Worm (Caenorhabditis elegans): ENCODE data around the gene dnj-5.

DNA sequence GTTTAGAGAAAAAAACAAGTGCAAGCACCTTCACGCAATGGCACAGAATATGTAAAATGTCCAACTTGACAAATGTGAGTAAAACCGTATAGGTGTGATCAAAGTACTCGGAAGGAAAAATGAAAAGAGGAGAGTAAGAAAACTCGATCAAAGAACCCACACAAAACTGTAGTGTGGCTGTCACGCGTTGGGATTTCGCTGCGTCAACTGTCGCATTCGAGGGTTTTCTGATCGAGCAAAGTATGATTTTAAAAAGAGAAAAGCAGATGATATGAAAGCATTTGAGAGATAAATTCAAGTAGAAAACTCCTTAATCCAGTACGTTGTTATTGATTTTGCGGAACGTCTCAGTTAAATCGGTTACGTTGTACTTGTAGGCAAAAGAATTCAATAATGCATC is 33.7 kb upstream of the dnj-5 start:
- TF ChIP-seq dao-5 (tag; optimal IDR thresholded peaks at IDR 0.05) (no peak), him-1 (tag; optimal IDR thresholded peaks at IDR 0.05) (no peak), W03F9.2 (tag; optimal IDR thresholded peaks at IDR 0.05) (no peak)
